Worm (Caenorhabditis elegans) whole organism, young adult: ENCODE measurements around the gene nkcc-1.

Experiments used
- F10E7.11 ChIP-seq: sonication (generic microtip); optimal IDR thresholded peaks from 2 replicates; lab custom pipeline; 2017; ENCODE audit warnings: mild to moderate bottlenecking, missing genetic modification characterization, moderate library complexity, missing compliant biosample characterization
- F33H1.4 ChIP-seq: fragments of 200-800 bp; sonication (Bioruptor generic); IDR thresholded peaks from 2 replicates; pipeline ENCODE4 v1.3.6; 2022; ENCODE audit warnings: missing genetic modification reagents, missing genetic modification characterization, missing compliant biosample characterization
- F57A8.1 ChIP-seq: fragments of 200-800 bp; sonication (Bioruptor generic); optimal IDR thresholded peaks from 2 replicates; lab custom pipeline; 2018; ENCODE audit warnings: mild to moderate bottlenecking, missing genetic modification characterization, moderate library complexity, missing compliant biosample characterization
- K12H6.12 ChIP-seq: fragments of 200-800 bp; sonication (Bioruptor generic); optimal IDR thresholded peaks from 2 replicates; lab custom pipeline; 2018; ENCODE audit warnings: mild to moderate bottlenecking, missing genetic modification characterization, missing compliant biosample characterization
- T07F8.4 ChIP-seq: sonication (generic microtip); optimal IDR thresholded peaks from 2 replicates; lab custom pipeline; 2016; ENCODE audit warnings: mild to moderate bottlenecking, missing genetic modification characterization, moderate library complexity, missing compliant biosample characterization
- Y79H2A.3 ChIP-seq: fragments of 200-800 bp; sonication (Bioruptor generic); conservative IDR thresholded peaks from 2 replicates; pipeline ENCODE4 v1.3.6; 2022; ENCODE audit warnings: missing genetic modification reagents, missing genetic modification characterization, missing compliant biosample characterization
- aptf-2 ChIP-seq: fragments of 200-800 bp; sonication (Bioruptor generic); conservative IDR thresholded peaks from 2 replicates; pipeline ENCODE4 v1.3.6; 2022; ENCODE audit warnings: missing genetic modification reagents, missing genetic modification characterization, missing compliant biosample characterization
- aptf-3 ChIP-seq: fragments of 200-800 bp; sonication (Bioruptor generic); IDR thresholded peaks from 2 replicates; pipeline ENCODE4 v1.3.6; 2022; ENCODE audit warnings: missing genetic modification characterization, missing compliant biosample characterization
- attf-6 ChIP-seq: fragments of 200-800 bp; sonication (Bioruptor generic); IDR thresholded peaks from 2 replicates; pipeline ENCODE4 v1.3.6; 2022; ENCODE audit warnings: missing genetic modification reagents, missing genetic modification characterization, missing compliant biosample characterization
- bed-1 ChIP-seq: fragments of 200-800 bp; sonication (Bioruptor generic); IDR thresholded peaks from 2 replicates; pipeline ENCODE4 v1.3.6; 2022; ENCODE audit warnings: missing genetic modification reagents, missing genetic modification characterization, missing compliant biosample characterization
- bed-2 ChIP-seq: fragments of 200-800 bp; sonication (Bioruptor generic); IDR thresholded peaks from 2 replicates; pipeline ENCODE4 v1.3.6; 2022; ENCODE audit warnings: missing genetic modification reagents, missing genetic modification characterization, missing compliant biosample characterization
- cebp-2 ChIP-seq: fragments of 200-800 bp; sonication (Bioruptor generic); IDR thresholded peaks from 2 replicates; pipeline ENCODE4 v1.3.6; 2022; ENCODE audit warnings: missing genetic modification characterization, missing compliant biosample characterization
- ceh-27 ChIP-seq: fragments of 200-800 bp; sonication (Bioruptor generic); optimal IDR thresholded peaks from 2 replicates; lab custom pipeline; 2018; ENCODE audit warnings: mild to moderate bottlenecking, missing genetic modification characterization, moderate library complexity, missing compliant biosample characterization
- ceh-91 ChIP-seq: fragments of 200-800 bp; sonication (Bioruptor generic); IDR thresholded peaks from 2 replicates; pipeline ENCODE4 v1.3.6; 2022; ENCODE audit warnings: missing genetic modification reagents, missing genetic modification characterization, missing compliant biosample characterization
- chd-7 ChIP-seq: sonication (generic microtip); optimal IDR thresholded peaks from 2 replicates; lab custom pipeline; 2016; ENCODE audit warnings: mild to moderate bottlenecking, missing genetic modification characterization, moderate library complexity, missing compliant biosample characterization
- dpff-1 ChIP-seq: sonication (generic microtip); optimal IDR thresholded peaks from 2 replicates; lab custom pipeline; 2017; ENCODE audit warnings: mild to moderate bottlenecking, missing genetic modification characterization, missing compliant biosample characterization
- ets-4 ChIP-seq: fragments of 200-800 bp; sonication (Bioruptor generic); optimal IDR thresholded peaks from 2 replicates; lab custom pipeline; 2018; ENCODE audit warnings: mild to moderate bottlenecking, missing genetic modification characterization, missing compliant biosample characterization
- him-1 ChIP-seq: sonication (generic microtip); optimal IDR thresholded peaks from 2 replicates; lab custom pipeline; 2016; ENCODE audit warnings: missing genotype, missing genetic modification reagents, missing genetic modification characterization, missing compliant biosample characterization
- hmg-1.2 ChIP-seq: fragments of 200-800 bp; sonication (Bioruptor generic); IDR thresholded peaks from 2 replicates; pipeline ENCODE4 v1.3.6; 2022; ENCODE audit warnings: missing genetic modification reagents, missing genetic modification characterization, missing compliant biosample characterization
- lag-1 ChIP-seq: fragments of 200-800 bp; sonication (Bioruptor generic); IDR thresholded peaks from 2 replicates; pipeline ENCODE4 v1.3.6; 2022; ENCODE audit warnings: missing genetic modification reagents, missing genetic modification characterization, missing compliant biosample characterization
- lin-26 ChIP-seq: fragments of 200-800 bp; sonication (Bioruptor generic); IDR thresholded peaks from 2 replicates; pipeline ENCODE4 v1.3.6; 2022; ENCODE audit warnings: missing genetic modification reagents, missing genetic modification characterization, missing compliant biosample characterization
- lir-1 ChIP-seq: fragments of 200-800 bp; sonication (Bioruptor generic); conservative IDR thresholded peaks from 2 replicates; pipeline ENCODE4 v1.3.6; 2022; ENCODE audit warnings: missing genetic modification reagents, missing genetic modification characterization, missing compliant biosample characterization
- lsl-1 ChIP-seq: fragments of 200-800 bp; sonication (Bioruptor generic); optimal IDR thresholded peaks from 2 replicates; lab custom pipeline; 2018; ENCODE audit warnings: mild to moderate bottlenecking, missing genetic modification characterization, moderate library complexity, missing compliant biosample characterization
- madf-6 ChIP-seq: fragments of 200-800 bp; sonication (Bioruptor generic); IDR thresholded peaks from 2 replicates; pipeline ENCODE4 v1.3.6; 2022; ENCODE audit warnings: missing genetic modification reagents, missing genetic modification characterization, missing compliant biosample characterization
- mcd-1 ChIP-seq: fragments of 200-800 bp; sonication (Bioruptor generic); IDR thresholded peaks from 2 replicates; pipeline ENCODE4 v1.3.6; 2022; ENCODE audit warnings: missing genetic modification reagents, missing genetic modification characterization, missing compliant biosample characterization
- nhr-120 ChIP-seq: fragments of 200-800 bp; sonication (Bioruptor generic); IDR thresholded peaks from 2 replicates; pipeline ENCODE4 v1.3.6; 2022; ENCODE audit warnings: missing genetic modification characterization, missing compliant biosample characterization
- nhr-90 ChIP-seq: sonication (generic microtip); optimal IDR thresholded peaks from 2 replicates; lab custom pipeline; 2016; ENCODE audit warnings: missing genotype, mild to moderate bottlenecking, missing genetic modification characterization, missing compliant biosample characterization
- pha-4 ChIP-seq: fragments of 150-350 bp; sonication (generic microtip); optimal IDR thresholded peaks from 2 replicates; lab custom pipeline; 2014; ENCODE audit warnings: missing biosample characterization, missing genetic modification reagents, missing genetic modification characterization
- rcor-1 ChIP-seq: fragments of 200-800 bp; sonication (Bioruptor generic); IDR thresholded peaks from 2 replicates; pipeline ENCODE4 v1.3.6; 2022; ENCODE audit warnings: missing genetic modification reagents, missing genetic modification characterization, missing compliant biosample characterization
- sdz-38 ChIP-seq: sonication (generic microtip); optimal IDR thresholded peaks from 2 replicates; lab custom pipeline; 2016; ENCODE audit warnings: missing genotype, missing genetic modification characterization, missing compliant biosample characterization
- sea-2 ChIP-seq: fragments of 200-800 bp; sonication (Bioruptor generic); IDR thresholded peaks from 2 replicates; pipeline ENCODE4 v1.3.6; 2022; ENCODE audit warnings: missing genetic modification characterization, missing compliant biosample characterization
- snpc-1.1 ChIP-seq: sonication (generic microtip); optimal IDR thresholded peaks from 2 replicates; lab custom pipeline; 2017; ENCODE audit warnings: missing genetic modification characterization, mild to moderate bottlenecking, missing compliant biosample characterization, antibody characterized with exemption, moderate library complexity, missing genotype, missing genetic modification reagents; ENCODE audit not compliant: insufficient read depth
- snpc-1.3 ChIP-seq: sonication (generic microtip); optimal IDR thresholded peaks from 2 replicates; lab custom pipeline; 2017; ENCODE audit warnings: missing genetic modification characterization, mild to moderate bottlenecking, missing compliant biosample characterization, antibody characterized with exemption, moderate library complexity, missing genotype, missing genetic modification reagents; ENCODE audit not compliant: insufficient read depth
- snpc-4 ChIP-seq, 5 experiments: fragments of 150-350 bp in 1 of 5; sonication (generic microtip) in 4 of 5; optimal IDR thresholded peaks; 2 replicates each; lab custom pipeline; 2014 to 2018; ENCODE audit warnings: missing genetic modification characterization in 5 of 5, missing biosample characterization in 3 of 5, antibody characterized with exemption in 2 of 5, mild to moderate bottlenecking in 2 of 5, missing compliant biosample characterization in 2 of 5, missing genotype in 2 of 5, moderate library complexity in 2 of 5, missing genetic modification reagents in 1 of 5
- sptf-2 ChIP-seq: fragments of 200-800 bp; sonication (Bioruptor generic); optimal IDR thresholded peaks from 2 replicates; lab custom pipeline; 2018; ENCODE audit warnings: mild to moderate bottlenecking, missing genetic modification characterization, missing compliant biosample characterization
- tbp1 ChIP-seq: fragments of 200-800 bp; sonication (Bioruptor generic); optimal IDR thresholded peaks from 2 replicates; lab custom pipeline; 2018; ENCODE audit warnings: mild to moderate bottlenecking, missing genetic modification characterization, missing compliant biosample characterization
- tbx-9 ChIP-seq: sonication (generic microtip); optimal IDR thresholded peaks from 2 replicates; lab custom pipeline; 2016; ENCODE audit warnings: borderline replicate concordance, missing genetic modification characterization, inconsistent platforms, missing compliant biosample characterization
- tlf-1 ChIP-seq: fragments of 200-800 bp; sonication (Bioruptor generic); optimal IDR thresholded peaks from 2 replicates; lab custom pipeline; 2018; ENCODE audit warnings: mild to moderate bottlenecking, missing genetic modification characterization, missing compliant biosample characterization
- unc-62 ChIP-seq: fragments of 150-350 bp; optimal IDR thresholded peaks from 2 replicates; lab custom pipeline; 2014; ENCODE audit warnings: missing biosample characterization, missing genetic modification reagents, missing genetic modification characterization
- zfh-2 ChIP-seq: fragments of 200-800 bp; sonication (Bioruptor generic); conservative IDR thresholded peaks from 2 replicates; pipeline ENCODE4 v1.3.6; 2022; ENCODE audit warnings: missing genetic modification reagents, missing genetic modification characterization, missing compliant biosample characterization
- ztf-25 ChIP-seq: fragments of 200-800 bp; sonication (Bioruptor generic); IDR thresholded peaks from 2 replicates; pipeline ENCODE4 v1.3.6; 2022; ENCODE audit warnings: missing genetic modification reagents, missing genetic modification characterization, missing compliant biosample characterization
- ztf-26 ChIP-seq: sonication (generic microtip); optimal IDR thresholded peaks from 2 replicates; lab custom pipeline; 2017; ENCODE audit warnings: missing genetic modification characterization, missing compliant biosample characterization

The nkcc-1 gene

ce11 chrIV:14114357-14114756, 9.5 kb downstream of the nkcc-1 start:
- TF ChIP-seq ceh-91 (no peak), zfh-2 (GFP tag; lab: Robert Waterston, UW) (no peak), lir-1 (GFP tag; lab: Robert Waterston, UW) (no peak), rcor-1 (GFP tag; lab: Robert Waterston, UW) (no peak), snpc-4 (GFP tag; optimal IDR thresholded peaks at IDR 0.05; lab: Kevin White, UChicago) (peak; percentile 5), snpc-4 (tag; optimal IDR thresholded peaks at IDR 0.05; lab: Kevin White, UChicago) (peak in 1 of 4 experiments; percentile 60), tbp1 (GFP tag; lab: Kevin White, UChicago) (peak; percentile 24), bed-1 (no peak), pha-4 (tag; lab: Kevin White, UChicago) (no peak), attf-6 (peak; percentile 79), madf-6 (GFP tag; lab: Robert Waterston, UW) (peak; percentile 25; the same call in 1 of the 2 replicates), lin-26 (no peak), hmg-1.2 (GFP tag; lab: Robert Waterston, UW) (no peak), ceh-27 (GFP tag; lab: Kevin White, UChicago) (no peak)

- TF ChIP-seq ztf-26 (no peak), tbp1 (GFP tag; lab: Kevin White, UChicago) (peak; percentile 27), ztf-25 (GFP tag; lab: Robert Waterston, UW) (no peak), F10E7.11 (no peak), snpc-4 (GFP tag; optimal IDR thresholded peaks at IDR 0.05; lab: Kevin White, UChicago) (no peak), snpc-4 (tag; optimal IDR thresholded peaks at IDR 0.05; lab: Kevin White, UChicago) (peak; percentile 22 to 90 (median 37)), Y79H2A.3 (no peak), nhr-90 (tag; lab: Kevin White, UChicago) (no peak), dpff-1 (tag; lab: Kevin White, UChicago) (no peak), aptf-2 (no peak), sea-2 (GFP tag; lab: Robert Waterston, UW) (no peak), madf-6 (GFP tag; lab: Robert Waterston, UW) (0 out of 2 replicates have a peak, but pooled peaks have one; percentile 17), F57A8.1 (GFP tag; lab: Kevin White, UChicago) (no peak), sptf-2 (GFP tag; lab: Kevin White, UChicago) (no peak), him-1 (tag; lab: Kevin White, UChicago) (no peak), sdz-38 (no peak), attf-6 (peak; percentile 57; the same call in 1 of the 2 replicates), tbx-9 (tag; lab: Kevin White, UChicago) (no peak), aptf-3 (GFP tag; lab: Robert Waterston, UW) (no peak), F33H1.4 (GFP tag; lab: Robert Waterston, UW) (peak; percentile 44; the same call in 1 of the 2 replicates), snpc-1.1 (tag; lab: Kevin White, UChicago) (no peak), ets-4 (no peak), bed-2 (GFP tag; lab: Robert Waterston, UW) (no peak), unc-62 (GFP tag; lab: Kevin White, UChicago) (no peak), pha-4 (tag; lab: Kevin White, UChicago) (no peak), chd-7 (tag; lab: Kevin White, UChicago) (no peak), cebp-2 (GFP tag; lab: Robert Waterston, UW) (0 out of 2 replicates have a peak, but pooled peaks have one; percentile 25), bed-1 (no peak), T07F8.4 (tag; lab: Kevin White, UChicago) (no peak), mcd-1 (GFP tag; lab: Robert Waterston, UW) (no peak), lsl-1 (no peak), lag-1 (no peak), tlf-1 (GFP tag; lab: Kevin White, UChicago) (no peak), K12H6.12 (tag; lab: Kevin White, UChicago) (no peak), ceh-27 (GFP tag; lab: Kevin White, UChicago) (no peak), nhr-120 (GFP tag; lab: Robert Waterston, UW) (no peak), snpc-1.3 (tag; lab: Kevin White, UChicago) (peak; percentile 51)
- TF ChIP-seq, all 124 proteins: peak for 7
Observed at ce11 chrIV:14113621-14114020, 10.2 kb downstream of the nkcc-1 start.
